Worm (Caenorhabditis elegans) whole organism, L3 larva: ENCODE results near the gene F59B10.6.

Experiments used
- R02D3.7 ChIP-seq: fragments of 150-350 bp; optimal IDR thresholded peaks from 2 replicates; lab custom pipeline; 2014; ENCODE audit warnings: missing biosample characterization, missing genetic modification characterization
- ZK546.5 ChIP-seq: sonication (generic microtip); optimal IDR thresholded peaks from 2 replicates; lab custom pipeline; 2017; ENCODE audit warnings: missing biosample characterization, missing genetic modification characterization
- aly-2 ChIP-seq: fragments of 150-350 bp; optimal IDR thresholded peaks from 2 replicates; lab custom pipeline; 2014; ENCODE audit warnings: missing biosample characterization, missing genetic modification characterization
- ama-1 ChIP-seq: fragments of 150-350 bp; optimal IDR thresholded peaks from 2 replicates; lab custom pipeline; 2018
- ceh-16 ChIP-seq: sonication (generic microtip); optimal IDR thresholded peaks from 2 replicates; lab custom pipeline; 2017; ENCODE audit warnings: missing biosample characterization, missing genetic modification characterization
- ceh-28 ChIP-seq: fragments of 150-350 bp; optimal IDR thresholded peaks from 2 replicates; lab custom pipeline; 2014; ENCODE audit warnings: missing biosample characterization, missing genetic modification reagents, missing genetic modification characterization
- ceh-82 ChIP-seq: fragments of 150-350 bp; optimal IDR thresholded peaks from 2 replicates; lab custom pipeline; 2014; ENCODE audit warnings: missing biosample characterization, missing genetic modification characterization
- ceh-9 ChIP-seq: sonication (generic microtip); optimal IDR thresholded peaks from 2 replicates; lab custom pipeline; 2018; ENCODE audit warnings: missing biosample characterization, missing genetic modification characterization
- daf-12 ChIP-seq: fragments of 150-350 bp; optimal IDR thresholded peaks from 2 replicates; lab custom pipeline; 2014; ENCODE audit warnings: missing biosample characterization, missing genetic modification reagents, missing genetic modification characterization
- egl-27 ChIP-seq: sonication (generic microtip); optimal IDR thresholded peaks from 4 replicates; lab custom pipeline; 2017; ENCODE audit warnings: missing biosample characterization, missing genetic modification reagents, missing genetic modification characterization
- egl-5 ChIP-seq: fragments of 150-350 bp; optimal IDR thresholded peaks from 2 replicates; lab custom pipeline; 2017; ENCODE audit warnings: missing biosample characterization, missing genetic modification reagents, missing genetic modification characterization, inconsistent platforms
- elt-3 ChIP-seq, 3 experiments: fragments of 150-350 bp in 1 of 3; sonication (generic microtip) in 2 of 3; optimal IDR thresholded peaks; 2 replicates in 2 of 3; 4 replicates in 1 of 3; lab custom pipeline; 2014 to 2017; ENCODE audit warnings: missing biosample characterization in 3 of 3, missing genetic modification characterization in 3 of 3
- eor-1 ChIP-seq, 2 experiments: fragments of 150-350 bp; optimal IDR thresholded peaks; 2 replicates each; lab custom pipeline; 2014 to 2018; ENCODE audit warnings: missing biosample characterization in 2 of 2, missing genetic modification characterization in 2 of 2
- fkh-10 ChIP-seq: sonication (generic microtip); optimal IDR thresholded peaks from 2 replicates; lab custom pipeline; 2017; ENCODE audit warnings: missing biosample characterization, missing genetic modification reagents, missing genetic modification characterization
- fkh-2 ChIP-seq: fragments of 150-350 bp; optimal IDR thresholded peaks from 2 replicates; lab custom pipeline; 2014; ENCODE audit warnings: missing biosample characterization, missing genetic modification reagents, missing genetic modification characterization
- hmg-11 ChIP-seq: sonication (generic microtip); optimal IDR thresholded peaks from 2 replicates; lab custom pipeline; 2016; ENCODE audit warnings: missing genetic modification characterization, missing compliant biosample characterization
- lin-15B ChIP-seq: fragments of 150-350 bp; optimal IDR thresholded peaks from 2 replicates; lab custom pipeline; 2014; ENCODE audit warnings: missing biosample characterization, missing genetic modification characterization
- lin-39 ChIP-seq: fragments of 150-350 bp; optimal IDR thresholded peaks from 2 replicates; lab custom pipeline; 2018; ENCODE audit warnings: missing biosample characterization, missing genetic modification reagents, missing genetic modification characterization
- lsy-12 ChIP-seq: sonication (generic microtip); optimal IDR thresholded peaks from 2 replicates; lab custom pipeline; 2016; ENCODE audit warnings: mild to moderate bottlenecking, missing genetic modification characterization, missing compliant biosample characterization
- mdl-1 ChIP-seq: fragments of 150-350 bp; optimal IDR thresholded peaks from 2 replicates; lab custom pipeline; 2014; ENCODE audit warnings: missing biosample characterization, missing genetic modification characterization
- mml-1 ChIP-seq: fragments of 150-350 bp; sonication (generic microtip); optimal IDR thresholded peaks from 3 replicates; lab custom pipeline; 2014; ENCODE audit warnings: missing biosample characterization, missing genetic modification characterization
- nfya-1 ChIP-seq: sonication (generic microtip); optimal IDR thresholded peaks from 2 replicates; lab custom pipeline; 2017; ENCODE audit warnings: missing genetic modification characterization, mild to moderate bottlenecking, missing compliant biosample characterization, antibody characterized with exemption, moderate library complexity; ENCODE audit not compliant: insufficient read depth
- nhr-11 ChIP-seq: fragments of 150-350 bp; optimal IDR thresholded peaks from 2 replicates; lab custom pipeline; 2014; ENCODE audit warnings: missing biosample characterization, missing genetic modification characterization
- nhr-12 ChIP-seq: fragments of 150-350 bp; optimal IDR thresholded peaks from 2 replicates; lab custom pipeline; 2014; ENCODE audit warnings: missing biosample characterization, missing genetic modification characterization
- nhr-23 ChIP-seq: fragments of 150-350 bp; optimal IDR thresholded peaks from 2 replicates; lab custom pipeline; 2014; ENCODE audit warnings: missing biosample characterization, missing genetic modification reagents, missing genetic modification characterization
- nhr-237 ChIP-seq: fragments of 150-350 bp; optimal IDR thresholded peaks from 2 replicates; lab custom pipeline; 2014; ENCODE audit warnings: missing biosample characterization, missing genetic modification characterization
- nhr-25 ChIP-seq: sonication (generic microtip); optimal IDR thresholded peaks from 2 replicates; lab custom pipeline; 2017; ENCODE audit warnings: missing biosample characterization, missing genetic modification characterization
- nhr-28 ChIP-seq: fragments of 150-350 bp; optimal IDR thresholded peaks from 2 replicates; lab custom pipeline; 2014; ENCODE audit warnings: missing biosample characterization, missing genetic modification characterization
- nhr-43 ChIP-seq: sonication (generic microtip); optimal IDR thresholded peaks from 2 replicates; lab custom pipeline; 2016; ENCODE audit warnings: mild to moderate bottlenecking, missing genetic modification characterization, missing compliant biosample characterization; ENCODE audit not compliant: poor library complexity, severe bottlenecking
- nhr-67 ChIP-seq: fragments of 150-350 bp; optimal IDR thresholded peaks from 2 replicates; lab custom pipeline; 2014; ENCODE audit warnings: missing biosample characterization, missing genetic modification characterization
- nhr-76 ChIP-seq: fragments of 150-350 bp; sonication (generic microtip); optimal IDR thresholded peaks from 5 replicates; lab custom pipeline; 2014; ENCODE audit warnings: missing biosample characterization, missing genetic modification characterization
- pha-4 ChIP-seq: fragments of 150-350 bp; optimal IDR thresholded peaks from 2 replicates; lab custom pipeline; 2014; ENCODE audit warnings: missing biosample characterization, missing genetic modification reagents, missing genetic modification characterization
- sea-2 ChIP-seq: fragments of 150-350 bp; sonication (generic microtip); optimal IDR thresholded peaks from 4 replicates; lab custom pipeline; 2014; ENCODE audit warnings: missing biosample characterization, missing genetic modification reagents, missing genetic modification characterization
- skn-1 ChIP-seq: fragments of 150-350 bp; optimal IDR thresholded peaks from 2 replicates; lab custom pipeline; 2014; ENCODE audit warnings: missing biosample characterization, missing genetic modification characterization
- tbx-2 ChIP-seq: sonication (generic microtip); optimal IDR thresholded peaks from 2 replicates; lab custom pipeline; 2016; ENCODE audit warnings: mild to moderate bottlenecking, missing genetic modification characterization, missing compliant biosample characterization
- unc-39 ChIP-seq: sonication (generic microtip); optimal IDR thresholded peaks from 4 replicates; lab custom pipeline; 2017; ENCODE audit warnings: missing biosample characterization, missing genetic modification characterization
- unc-62 ChIP-seq: fragments of 150-350 bp; sonication (generic microtip); optimal IDR thresholded peaks from 4 replicates; lab custom pipeline; 2014; ENCODE audit warnings: missing biosample characterization, missing genetic modification reagents, missing genetic modification characterization
- zag-1 ChIP-seq: fragments of 150-350 bp; optimal IDR thresholded peaks from 2 replicates; lab custom pipeline; 2014; ENCODE audit warnings: missing biosample characterization, missing genetic modification characterization
- ztf-4 ChIP-seq: fragments of 150-350 bp; optimal IDR thresholded peaks from 2 replicates; lab custom pipeline; 2014; ENCODE audit warnings: missing biosample characterization, missing genetic modification characterization

The F59B10.6 gene

DNA sequence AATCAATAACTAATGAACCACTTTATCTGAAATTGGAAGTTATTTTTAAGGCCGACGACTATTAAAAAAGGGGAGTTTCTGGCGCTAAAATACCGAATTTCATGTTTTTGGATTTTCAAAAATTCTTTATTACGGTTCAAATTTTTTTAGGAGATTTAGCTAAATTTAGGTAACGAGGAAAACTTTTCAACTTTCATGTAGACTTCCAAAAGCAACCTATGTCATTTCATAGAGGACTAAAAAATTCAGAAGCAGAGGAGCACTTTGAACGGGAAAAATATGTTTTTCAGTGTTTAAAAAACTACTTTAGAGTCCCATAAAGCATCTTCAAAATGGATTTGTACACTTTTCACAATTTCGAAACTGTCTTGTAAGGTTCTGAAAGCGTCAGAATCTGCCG lies 10.9 kb downstream of the F59B10.6 start:
- no peak for TF ChIP-seq nhr-23 (tag; lab: Kevin White, UChicago)
- TF ChIP-seq nhr-25 (tag; lab: Kevin White, UChicago) = no peak
- TF ChIP-seq aly-2 (tag; lab: Kevin White, UChicago) = no peak
- no peak for TF ChIP-seq daf-12 (tag; lab: Kevin White, UChicago)
- TF ChIP-seq hmg-11 = no peak
- TF ChIP-seq lin-39 (tag; lab: Kevin White, UChicago) = no peak
- no peak for TF ChIP-seq ceh-82
- TF ChIP-seq nhr-76 = no peak
- TF ChIP-seq nhr-11 (tag; lab: Kevin White, UChicago) = no peak

ce11 chrII:10510242-10510641 lies 14.0 kb downstream of the F59B10.6 start, which contains the start of gene F59B10.3:
TSS of gene F59B10.3 (plus strand) at chrII:10510542.
- TF ChIP-seq lin-39 (tag; lab: Kevin White, UChicago) (no peak), nhr-28 (tag; lab: Kevin White, UChicago) (no peak), nhr-12 (no peak), zag-1 (tag; lab: Kevin White, UChicago) (no peak), lsy-12 (no peak), tbx-2 (tag; lab: Kevin White, UChicago) (no peak), pha-4 (tag; lab: Kevin White, UChicago) (peak; percentile 63), sea-2 (GFP tag; lab: Kevin White, UChicago) (no peak)
- TF ChIP-seq, all 47 proteins: peak for 1

- TF ChIP-seq aly-2 (tag; lab: Kevin White, UChicago) (no peak), mml-1 (tag; lab: Kevin White, UChicago) (no peak), R02D3.7 (no peak), nhr-23 (tag; lab: Kevin White, UChicago) (no peak), mdl-1 (tag; lab: Kevin White, UChicago) (no peak), fkh-10 (GFP tag; lab: Kevin White, UChicago) (no peak), ceh-9 (tag; lab: Kevin White, UChicago) (no peak), pha-4 (tag; lab: Kevin White, UChicago) (no peak), ceh-28 (tag; lab: Kevin White, UChicago) (no peak), skn-1 (tag; lab: Kevin White, UChicago) (no peak), egl-27 (tag; lab: Kevin White, UChicago) (no peak), egl-5 (tag; lab: Kevin White, UChicago) (no peak), nhr-28 (tag; lab: Kevin White, UChicago) (no peak), nfya-1 (tag; lab: Kevin White, UChicago) (no peak), lin-39 (tag; lab: Kevin White, UChicago) (no peak)
Measured at ce11 chrII:10509746-10510145, 14.5 kb downstream of the F59B10.6 start, which contains the start of gene F59B10.2. TSS of gene F59B10.2 (minus strand) at chrII:10509846.

DNA sequence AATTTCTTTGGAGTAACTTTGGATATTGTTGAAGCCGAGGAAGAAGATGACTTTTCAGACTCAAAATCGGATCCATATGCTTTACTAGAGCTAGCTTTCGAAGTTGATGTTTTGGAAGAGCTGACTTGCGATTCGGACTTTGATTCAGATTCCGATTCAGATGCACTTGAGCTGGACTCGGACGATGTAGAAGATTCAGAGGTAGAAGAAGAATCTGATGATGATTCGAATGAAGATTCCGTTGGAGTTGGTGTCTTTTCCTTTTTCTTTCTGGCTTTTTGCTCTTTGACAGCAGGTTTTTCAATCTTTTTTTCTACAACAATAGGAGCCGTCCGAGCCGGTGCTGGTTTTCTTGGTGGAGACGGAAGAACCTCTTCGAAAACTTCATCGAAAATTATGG lies 16.4 kb downstream of the F59B10.6 start:
- TF ChIP-seq aly-2 (tag; lab: Kevin White, UChicago) (no peak), egl-5 (tag; lab: Kevin White, UChicago) (no peak), nhr-237 (tag; lab: Kevin White, UChicago) (no peak), lsy-12 (no peak), ceh-82 (no peak), fkh-10 (GFP tag; lab: Kevin White, UChicago) (no peak), ceh-9 (tag; lab: Kevin White, UChicago) (no peak), skn-1 (tag; lab: Kevin White, UChicago) (no peak), eor-1 (tag; optimal IDR thresholded peaks at IDR 0.05; lab: Kevin White, UChicago) (no peak), fkh-2 (tag; lab: Kevin White, UChicago) (no peak), daf-12 (tag; lab: Kevin White, UChicago) (no peak), elt-3 (tag; optimal IDR thresholded peaks at IDR 0.05; lab: Kevin White, UChicago) (no peak), lin-15B (tag; lab: Kevin White, UChicago) (no peak), nhr-76 (no peak), unc-62 (no peak), nhr-23 (tag; lab: Kevin White, UChicago) (no peak)

- TF ChIP-seq ZK546.5 (tag; lab: Kevin White, UChicago) (no peak), nfya-1 (tag; lab: Kevin White, UChicago) (no peak), unc-39 (tag; lab: Kevin White, UChicago) (no peak), nhr-23 (tag; lab: Kevin White, UChicago) (peak; percentile 46), ceh-16 (tag; lab: Kevin White, UChicago) (no peak), nhr-12 (no peak), pha-4 (tag; lab: Kevin White, UChicago) (no peak), nhr-43 (tag; lab: Kevin White, UChicago) (no peak), eor-1 (tag; optimal IDR thresholded peaks at IDR 0.05; lab: Kevin White, UChicago) (no peak), nhr-67 (tag; lab: Kevin White, UChicago) (no peak), ztf-4 (no peak), mml-1 (tag; lab: Kevin White, UChicago) (no peak), ama-1 (lab: Kevin White, UChicago) (no peak), nhr-76 (no peak), nhr-237 (tag; lab: Kevin White, UChicago) (no peak), egl-27 (tag; lab: Kevin White, UChicago) (no peak), nhr-25 (tag; lab: Kevin White, UChicago) (peak; percentile 73)
Measured at ce11 chrII:10505949-10506348, 18.3 kb downstream of the F59B10.6 start.
